Worm (Caenorhabditis elegans): ENCODE data around the gene F59B1.6.
"Not testable (repeated sequence)": the region's sequence is repeated elsewhere in the genome, so short reads cannot be mapped to it uniquely, and the experiment has no call there.

The F59B1.6 gene

ce11 chrV:3620608-3621007 lies 10.9 kb downstream of the F59B1.6 start, which contains the start of gene srx-93:
srx-93 (minus strand) TSS chrV:3620708.
- TF ChIP-seq Y53G8AR.9 (GFP tag; conservative IDR thresholded peaks at IDR 0.05); repo-1 (tag; optimal IDR thresholded peaks at IDR 0.05); hmg-20 (GFP tag; IDR thresholded peaks at IDR 0.05): not testable (repeated sequence)

- TF ChIP-seq hlh-12 (tag; optimal IDR thresholded peaks at IDR 0.05), result no peak
- TF ChIP-seq sptf-2 (GFP tag; optimal IDR thresholded peaks at IDR 0.05), result no peak
- TF ChIP-seq Y95B8A.8 (GFP tag; IDR thresholded peaks at IDR 0.05), result no peak
- no peak for TF ChIP-seq hlh-26 (GFP tag; conservative IDR thresholded peaks at IDR 0.05)
- no peak for TF ChIP-seq nhr-120 (GFP tag; IDR thresholded peaks at IDR 0.05)
- no peak for TF ChIP-seq Y79H2A.3 (GFP tag; conservative IDR thresholded peaks at IDR 0.05)
- TF ChIP-seq xnd-1 (tag; optimal IDR thresholded peaks at IDR 0.05), result no peak
These were observed 14.6 kb downstream of the F59B1.6 start for ce11 chrV:3616844-3617243.

- TF ChIP-seq K11D2.4 (GFP tag; IDR thresholded peaks at IDR 0.05) (no peak), hlh-26 (GFP tag; conservative IDR thresholded peaks at IDR 0.05) (no peak), hlh-12 (tag; optimal IDR thresholded peaks at IDR 0.05) (no peak), C17E4.6 (GFP tag; IDR thresholded peaks at IDR 0.05) (no peak), F33H1.4 (GFP tag; IDR thresholded peaks at IDR 0.05) (no peak), F39B2.1 (GFP tag; IDR thresholded peaks at IDR 0.05) (no peak), ceh-58 (GFP tag; IDR thresholded peaks at IDR 0.05) (no peak), rpc-1 (optimal IDR thresholded peaks at IDR 0.05) (no peak), rpc-1 (tag; optimal IDR thresholded peaks at IDR 0.05) (no peak), nhr-90 (tag; optimal IDR thresholded peaks at IDR 0.05) (no peak), hrde-1 (tag; optimal IDR thresholded peaks at IDR 0.05; ENCODE audit: borderline replicate concordance) (no peak), tbp1 (GFP tag; optimal IDR thresholded peaks at IDR 0.05) (no peak), aptf-3 (GFP tag; IDR thresholded peaks at IDR 0.05) (no peak), madf-10 (tag; optimal IDR thresholded peaks at IDR 0.05) (no peak), hmg-20 (GFP tag; IDR thresholded peaks at IDR 0.05) (no peak), fkh-3 (tag; optimal IDR thresholded peaks at IDR 0.05) (no peak), F55B11.4 (tag; optimal IDR thresholded peaks at IDR 0.05; ENCODE audit: borderline replicate concordance, insufficient read depth) (no peak)
These were observed 17.1 kb downstream of the F59B1.6 start, which contains the start of gene T22F3.11 for ce11 chrV:3614397-3614796. T22F3.11 (minus strand) TSS chrV:3614553.

- TF ChIP-seq nhr-80 (tag; optimal IDR thresholded peaks at IDR 0.05) (no peak), zfh-2 (GFP tag; conservative IDR thresholded peaks at IDR 0.05) (peak; percentile 58; the same call in 1 of the 2 replicates)
These were observed 18.4 kb downstream of the F59B1.6 start for ce11 chrV:3613042-3613441.

ce11 chrV:3611654-3612053 lies 19.8 kb downstream of the F59B1.6 start, which contains the start of gene T22F3.10:
T22F3.10 (minus strand) TSS chrV:3611754.
- TF ChIP-seq mes-4 (tag; optimal IDR thresholded peaks at IDR 0.05) (no peak), unc-62 (GFP tag; optimal IDR thresholded peaks at IDR 0.05) (no peak), Y95B8A.8 (GFP tag; IDR thresholded peaks at IDR 0.05) (no peak), F10E7.11 (tag; optimal IDR thresholded peaks at IDR 0.05) (no peak), efl-1 (GFP tag; optimal IDR thresholded peaks at IDR 0.05) (no peak), Y79H2A.3 (GFP tag; conservative IDR thresholded peaks at IDR 0.05) (no peak), ztf-18 (tag; optimal IDR thresholded peaks at IDR 0.05) (no peak), nhr-90 (tag; optimal IDR thresholded peaks at IDR 0.05) (no peak), snpc-3.4 (tag; optimal IDR thresholded peaks at IDR 0.05) (no peak)
